Fruit fly (Drosophila melanogaster) whole organism, adult: ENCODE measurements around the gene Lcp65Ag3.
"Not testable (repeated sequence)": the region's sequence is repeated elsewhere in the genome, so short reads cannot be mapped to it uniquely, and the experiment has no call there.

ENCODE experiments used
- CG14711 ChIP-seq: fragments of 200-800 bp; sonication (Bioruptor generic); optimal IDR thresholded peaks from 2 replicates; lab custom pipeline; 2018; ENCODE audit warnings: missing biosample characterization, mild to moderate bottlenecking, missing genetic modification characterization, moderate library complexity
- CG1620 ChIP-seq: fragments of 200-800 bp; sonication (Bioruptor generic); optimal IDR thresholded peaks from 2 replicates; lab custom pipeline; 2016; ENCODE audit warnings: missing biosample characterization, missing genetic modification characterization
- CG5204 ChIP-seq: fragments of 200-800 bp; sonication (Bioruptor generic); optimal IDR thresholded peaks from 2 replicates; lab custom pipeline; 2016; ENCODE audit warnings: missing biosample characterization, missing genetic modification characterization
- Hr96 ChIP-seq: fragments of 200-800 bp; sonication (Bioruptor generic); optimal IDR thresholded peaks from 2 replicates; lab custom pipeline; 2016; ENCODE audit warnings: missing biosample characterization, missing genetic modification characterization
- Mnt ChIP-seq: fragments of 200-800 bp; sonication (Bioruptor generic); optimal IDR thresholded peaks from 2 replicates; lab custom pipeline; 2016; ENCODE audit warnings: missing biosample characterization, mild to moderate bottlenecking, missing genetic modification characterization
- bab1 ChIP-seq: fragments of 200-800 bp; sonication (Bioruptor generic); optimal IDR thresholded peaks from 3 replicates; lab custom pipeline; 2019; ENCODE audit warnings: missing biosample characterization, mild to moderate bottlenecking, missing genetic modification characterization, moderate library complexity
- cic ChIP-seq: fragments of 200-800 bp; sonication (Bioruptor generic); optimal IDR thresholded peaks from 2 replicates; lab custom pipeline; 2017; ENCODE audit warnings: missing biosample characterization, mild to moderate bottlenecking, missing genetic modification characterization, moderate library complexity
- cnc ChIP-seq, 2 experiments: fragments of >200 bp; optimal IDR thresholded peaks; 2 replicates each; lab custom pipeline; 2017
- kay ChIP-seq: fragments of 200-800 bp; sonication (Bioruptor generic); peaks from one replicate; lab custom pipeline; 2016; ENCODE audit warnings: missing biosample characterization, missing genetic modification characterization, borderline replicate concordance
- pad ChIP-seq: fragments of 200-800 bp; sonication (Bioruptor generic); optimal IDR thresholded peaks from 3 replicates; lab custom pipeline; 2017; ENCODE audit warnings: missing biosample characterization, missing genetic modification characterization, mild to moderate bottlenecking, moderate library complexity, missing genetic modification reagents
- tj ChIP-seq: fragments of 200-800 bp; sonication (Bioruptor generic); optimal IDR thresholded peaks from 3 replicates; lab custom pipeline; 2017; ENCODE audit warnings: missing biosample characterization, mild to moderate bottlenecking, missing genetic modification characterization, moderate library complexity
- toe ChIP-seq: fragments of 200-800 bp; sonication (Bioruptor generic); optimal IDR thresholded peaks from 2 replicates; lab custom pipeline; 2016; ENCODE audit warnings: missing biosample characterization, missing genetic modification characterization

dm6 chr3L:6149248-6149647 lies 18.5 kb upstream of the Lcp65Ag3 start, which contains the start of gene Lcp65Ab1:
- TF ChIP-seq pad (GFP tag; lab: Kevin White, UChicago); toe (GFP tag; lab: Kevin White, UChicago); CG1620; CG14711 (tag; lab: Kevin White, UChicago); Hr96 (GFP tag; lab: Kevin White, UChicago); cnc (optimal IDR thresholded peaks at IDR 0.05; lab: Kevin White, UChicago); kay (GFP tag; lab: Kevin White, UChicago); cic; Mnt; tj (GFP tag; lab: Kevin White, UChicago); CG5204 (GFP tag; lab: Kevin White, UChicago); bab1: not testable (repeated sequence)
